Fruit fly (Drosophila melanogaster) whole organism, embryonic: ENCODE results near the gene CG7916.

Experiments used
- NfI ChIP-seq: fragments of 200-800 bp; sonication (Bioruptor generic); optimal IDR thresholded peaks from 3 replicates; lab custom pipeline; 2018; ENCODE audit warnings: missing biosample characterization, mild to moderate bottlenecking, missing genetic modification characterization, moderate library complexity
- Xrp1 ChIP-seq: fragments of 200-800 bp; sonication (Bioruptor generic); IDR thresholded peaks from 2 replicates; pipeline ENCODE4 v1.3.6; 2022; ENCODE audit warnings: missing biosample characterization, missing genetic modification characterization
- grau ChIP-seq: fragments of 200-800 bp; optimal IDR thresholded peaks from 3 replicates; lab custom pipeline; 2019; ENCODE audit warnings: missing biosample characterization, mild to moderate bottlenecking, missing genetic modification characterization, moderate library complexity

Gene CG7916

dm6 chr2L:13893439-13893838, 46.9 kb downstream of the CG7916 start (continued):
- TF ChIP-seq NfI (GFP tag; lab: Kevin White, UChicago) (no peak), grau (tag; lab: Kevin White, UChicago) (peak; percentile 12), Xrp1 (GFP tag; lab: Robert Waterston, UW) (peak; percentile 43; the same call in 1 of the 2 replicates)
